Worm (Caenorhabditis elegans) whole organism, young adult: Measurements from ENCODE around the gene abts-4.

ENCODE experiments used
- B0261.1 ChIP-seq: sonication (generic microtip); optimal IDR thresholded peaks from 2 replicates; lab custom pipeline; 2016; ENCODE audit warnings: mild to moderate bottlenecking, missing genetic modification characterization, moderate library complexity, missing compliant biosample characterization
- B0336.3 ChIP-seq: fragments of 200-800 bp; sonication (Bioruptor generic); IDR thresholded peaks from 2 replicates; pipeline ENCODE4 v1.3.6; 2022; ENCODE audit warnings: missing genetic modification characterization, missing compliant biosample characterization
- C06A6.2 ChIP-seq: fragments of 200-800 bp; sonication (Bioruptor generic); conservative IDR thresholded peaks from 2 replicates; pipeline ENCODE4 v1.3.6; 2022; ENCODE audit warnings: missing genetic modification characterization, missing compliant biosample characterization
- F23B12.7 ChIP-seq: sonication (generic microtip); optimal IDR thresholded peaks from 2 replicates; lab custom pipeline; 2017; ENCODE audit warnings: missing genetic modification characterization, mild to moderate bottlenecking, missing compliant biosample characterization, antibody characterized with exemption, moderate library complexity; ENCODE audit not compliant: insufficient read depth
- F49E8.2 ChIP-seq: sonication (generic microtip); optimal IDR thresholded peaks from 3 replicates; lab custom pipeline; 2017; ENCODE audit warnings: missing genetic modification characterization, mild to moderate bottlenecking, missing compliant biosample characterization, antibody characterized with exemption, moderate library complexity; ENCODE audit not compliant: insufficient read depth
- F57C9.4 ChIP-seq: sonication (generic microtip); optimal IDR thresholded peaks from 2 replicates; lab custom pipeline; 2017; ENCODE audit warnings: mild to moderate bottlenecking, missing genetic modification characterization, missing compliant biosample characterization
- K11D2.4 ChIP-seq: fragments of 200-800 bp; sonication (Bioruptor generic); IDR thresholded peaks from 2 replicates; pipeline ENCODE4 v1.3.6; 2022; ENCODE audit warnings: missing genetic modification reagents, missing genetic modification characterization, missing compliant biosample characterization
- Y53F4B.3 ChIP-seq: fragments of 200-800 bp; sonication (Bioruptor generic); IDR thresholded peaks from 2 replicates; pipeline ENCODE4 v1.3.6; 2022; ENCODE audit warnings: missing genetic modification reagents, missing genetic modification characterization, missing compliant biosample characterization
- Y56A3A.18 ChIP-seq: fragments of 200-800 bp; sonication (Bioruptor generic); IDR thresholded peaks from 2 replicates; pipeline ENCODE4 v1.3.6; 2022; ENCODE audit warnings: missing genetic modification reagents, missing genetic modification characterization, missing compliant biosample characterization
- Y79H2A.3 ChIP-seq: fragments of 200-800 bp; sonication (Bioruptor generic); conservative IDR thresholded peaks from 2 replicates; pipeline ENCODE4 v1.3.6; 2022; ENCODE audit warnings: missing genetic modification reagents, missing genetic modification characterization, missing compliant biosample characterization
- Y95B8A.8 ChIP-seq: fragments of 200-800 bp; sonication (Bioruptor generic); IDR thresholded peaks from 2 replicates; pipeline ENCODE4 v1.3.6; 2022; ENCODE audit warnings: missing genetic modification reagents, missing genetic modification characterization, missing compliant biosample characterization
- ama-1 ChIP-seq, 3 experiments: fragments of 150-350 bp in 1 of 3; sonication (generic microtip) in 2 of 3; optimal IDR thresholded peaks; 2 replicates each; lab custom pipeline; 2014 to 2018; ENCODE audit warnings: missing biosample characterization in 2 of 3, missing genetic modification characterization in 2 of 3, missing genetic modification reagents in 2 of 3
- aptf-2 ChIP-seq: fragments of 200-800 bp; sonication (Bioruptor generic); conservative IDR thresholded peaks from 2 replicates; pipeline ENCODE4 v1.3.6; 2022; ENCODE audit warnings: missing genetic modification reagents, missing genetic modification characterization, missing compliant biosample characterization
- aptf-3 ChIP-seq: fragments of 200-800 bp; sonication (Bioruptor generic); IDR thresholded peaks from 2 replicates; pipeline ENCODE4 v1.3.6; 2022; ENCODE audit warnings: missing genetic modification characterization, missing compliant biosample characterization
- atf-7 ChIP-seq: sonication (generic microtip); optimal IDR thresholded peaks from 2 replicates; lab custom pipeline; 2017; ENCODE audit warnings: mild to moderate bottlenecking, missing genetic modification characterization, missing compliant biosample characterization
- attf-5 ChIP-seq: fragments of 200-800 bp; sonication (Bioruptor generic); optimal IDR thresholded peaks from 2 replicates; lab custom pipeline; 2018; ENCODE audit warnings: mild to moderate bottlenecking, missing genetic modification characterization, missing compliant biosample characterization
- attf-6 ChIP-seq: fragments of 200-800 bp; sonication (Bioruptor generic); IDR thresholded peaks from 2 replicates; pipeline ENCODE4 v1.3.6; 2022; ENCODE audit warnings: missing genetic modification reagents, missing genetic modification characterization, missing compliant biosample characterization
- bed-1 ChIP-seq: fragments of 200-800 bp; sonication (Bioruptor generic); IDR thresholded peaks from 2 replicates; pipeline ENCODE4 v1.3.6; 2022; ENCODE audit warnings: missing genetic modification reagents, missing genetic modification characterization, missing compliant biosample characterization
- ceh-27 ChIP-seq: fragments of 200-800 bp; sonication (Bioruptor generic); optimal IDR thresholded peaks from 2 replicates; lab custom pipeline; 2018; ENCODE audit warnings: mild to moderate bottlenecking, missing genetic modification characterization, moderate library complexity, missing compliant biosample characterization
- ceh-58 ChIP-seq: fragments of 200-800 bp; sonication (Bioruptor generic); IDR thresholded peaks from 2 replicates; pipeline ENCODE4 v1.3.6; 2022; ENCODE audit warnings: missing genetic modification characterization, missing compliant biosample characterization
- ceh-91 ChIP-seq: fragments of 200-800 bp; sonication (Bioruptor generic); IDR thresholded peaks from 2 replicates; pipeline ENCODE4 v1.3.6; 2022; ENCODE audit warnings: missing genetic modification reagents, missing genetic modification characterization, missing compliant biosample characterization
- chd-7 ChIP-seq: sonication (generic microtip); optimal IDR thresholded peaks from 2 replicates; lab custom pipeline; 2016; ENCODE audit warnings: mild to moderate bottlenecking, missing genetic modification characterization, moderate library complexity, missing compliant biosample characterization
- dox-1 ChIP-seq: fragments of 200-800 bp; sonication (Bioruptor generic); IDR thresholded peaks from 2 replicates; pipeline ENCODE4 v1.3.6; 2022; ENCODE audit warnings: missing genetic modification reagents, missing genetic modification characterization, missing compliant biosample characterization
- egrh-3 ChIP-seq: fragments of 200-800 bp; sonication (Bioruptor generic); IDR thresholded peaks from 2 replicates; pipeline ENCODE4 v1.3.6; 2022; ENCODE audit warnings: missing genetic modification reagents, missing genetic modification characterization, missing compliant biosample characterization
- him-1 ChIP-seq: sonication (generic microtip); optimal IDR thresholded peaks from 2 replicates; lab custom pipeline; 2016; ENCODE audit warnings: missing genotype, missing genetic modification reagents, missing genetic modification characterization, missing compliant biosample characterization
- hmg-1.2 ChIP-seq: fragments of 200-800 bp; sonication (Bioruptor generic); IDR thresholded peaks from 2 replicates; pipeline ENCODE4 v1.3.6; 2022; ENCODE audit warnings: missing genetic modification reagents, missing genetic modification characterization, missing compliant biosample characterization
- lag-1 ChIP-seq: fragments of 200-800 bp; sonication (Bioruptor generic); IDR thresholded peaks from 2 replicates; pipeline ENCODE4 v1.3.6; 2022; ENCODE audit warnings: missing genetic modification reagents, missing genetic modification characterization, missing compliant biosample characterization
- let-607 ChIP-seq, 2 experiments: fragments of 200-800 bp in 1 of 2; sonication (Bioruptor generic) in 1 of 2; sonication (generic microtip) in 1 of 2; optimal IDR thresholded peaks; 2 replicates each; lab custom pipeline; 2016 to 2018; ENCODE audit warnings: mild to moderate bottlenecking in 2 of 2, missing compliant biosample characterization in 2 of 2, missing genetic modification characterization in 2 of 2, moderate library complexity in 2 of 2, missing genotype in 1 of 2
- lin-40 ChIP-seq: sonication (generic microtip); optimal IDR thresholded peaks from 2 replicates; lab custom pipeline; 2016; ENCODE audit warnings: missing genetic modification characterization, mild to moderate bottlenecking, missing compliant biosample characterization, missing genotype, missing genetic modification reagents
- lir-1 ChIP-seq: fragments of 200-800 bp; sonication (Bioruptor generic); conservative IDR thresholded peaks from 2 replicates; pipeline ENCODE4 v1.3.6; 2022; ENCODE audit warnings: missing genetic modification reagents, missing genetic modification characterization, missing compliant biosample characterization
- lsl-1 ChIP-seq: fragments of 200-800 bp; sonication (Bioruptor generic); optimal IDR thresholded peaks from 2 replicates; lab custom pipeline; 2018; ENCODE audit warnings: mild to moderate bottlenecking, missing genetic modification characterization, moderate library complexity, missing compliant biosample characterization
- madf-10 ChIP-seq: sonication (generic microtip); optimal IDR thresholded peaks from 2 replicates; lab custom pipeline; 2016; ENCODE audit warnings: mild to moderate bottlenecking, missing genetic modification characterization, missing compliant biosample characterization
- mcd-1 ChIP-seq: fragments of 200-800 bp; sonication (Bioruptor generic); IDR thresholded peaks from 2 replicates; pipeline ENCODE4 v1.3.6; 2022; ENCODE audit warnings: missing genetic modification reagents, missing genetic modification characterization, missing compliant biosample characterization
- mel-28 ChIP-seq: sonication (generic microtip); optimal IDR thresholded peaks from 2 replicates; lab custom pipeline; 2016; ENCODE audit warnings: borderline replicate concordance, mild to moderate bottlenecking, missing genetic modification characterization, missing compliant biosample characterization
- mxl-1 ChIP-seq: sonication (generic microtip); optimal IDR thresholded peaks from 2 replicates; lab custom pipeline; 2016; ENCODE audit warnings: missing genetic modification characterization, missing compliant biosample characterization
- nfya-1 ChIP-seq: sonication (generic microtip); optimal IDR thresholded peaks from 2 replicates; lab custom pipeline; 2017; ENCODE audit warnings: antibody characterized with exemption, missing compliant biosample characterization, missing genetic modification characterization, borderline replicate concordance; ENCODE audit not compliant: insufficient read depth
- nhr-179 ChIP-seq: sonication (generic microtip); optimal IDR thresholded peaks from 2 replicates; lab custom pipeline; 2016; ENCODE audit warnings: mild to moderate bottlenecking, missing genetic modification characterization, missing compliant biosample characterization
- nhr-80 ChIP-seq: sonication (generic microtip); optimal IDR thresholded peaks from 2 replicates; lab custom pipeline; 2016; ENCODE audit warnings: missing genetic modification characterization, missing compliant biosample characterization
- nhr-90 ChIP-seq: sonication (generic microtip); optimal IDR thresholded peaks from 2 replicates; lab custom pipeline; 2016; ENCODE audit warnings: missing genotype, mild to moderate bottlenecking, missing genetic modification characterization, missing compliant biosample characterization
- pha-4 ChIP-seq: fragments of 150-350 bp; sonication (generic microtip); optimal IDR thresholded peaks from 2 replicates; lab custom pipeline; 2014; ENCODE audit warnings: missing biosample characterization, missing genetic modification reagents, missing genetic modification characterization
- sea-2 ChIP-seq: fragments of 200-800 bp; sonication (Bioruptor generic); IDR thresholded peaks from 2 replicates; pipeline ENCODE4 v1.3.6; 2022; ENCODE audit warnings: missing genetic modification characterization, missing compliant biosample characterization
- snpc-4 ChIP-seq, 5 experiments: fragments of 150-350 bp in 1 of 5; sonication (generic microtip) in 4 of 5; optimal IDR thresholded peaks; 2 replicates each; lab custom pipeline; 2014 to 2018; ENCODE audit warnings: missing genetic modification characterization in 5 of 5, missing biosample characterization in 3 of 5, antibody characterized with exemption in 2 of 5, mild to moderate bottlenecking in 2 of 5, missing compliant biosample characterization in 2 of 5, missing genotype in 2 of 5, moderate library complexity in 2 of 5, missing genetic modification reagents in 1 of 5
- somi-1 ChIP-seq: fragments of 200-800 bp; sonication (Bioruptor generic); optimal IDR thresholded peaks from 2 replicates; lab custom pipeline; 2018; ENCODE audit warnings: mild to moderate bottlenecking, missing genetic modification characterization, missing compliant biosample characterization
- ztf-22 ChIP-seq: fragments of 200-800 bp; sonication (Bioruptor generic); optimal IDR thresholded peaks from 2 replicates; lab custom pipeline; 2018; ENCODE audit warnings: mild to moderate bottlenecking, missing genetic modification characterization, moderate library complexity, missing compliant biosample characterization
- ztf-26 ChIP-seq: sonication (generic microtip); optimal IDR thresholded peaks from 2 replicates; lab custom pipeline; 2017; ENCODE audit warnings: missing genetic modification characterization, missing compliant biosample characterization
- ztf-28 ChIP-seq: fragments of 200-800 bp; sonication (Bioruptor generic); IDR thresholded peaks from 2 replicates; pipeline ENCODE4 v1.3.6; 2022; ENCODE audit warnings: missing genetic modification reagents, missing genetic modification characterization, missing compliant biosample characterization
- ztf-3 ChIP-seq: fragments of 200-800 bp; sonication (Bioruptor generic); optimal IDR thresholded peaks from 2 replicates; lab custom pipeline; 2018; ENCODE audit warnings: mild to moderate bottlenecking, missing genetic modification characterization, missing compliant biosample characterization

abts-4 gene

DNA sequence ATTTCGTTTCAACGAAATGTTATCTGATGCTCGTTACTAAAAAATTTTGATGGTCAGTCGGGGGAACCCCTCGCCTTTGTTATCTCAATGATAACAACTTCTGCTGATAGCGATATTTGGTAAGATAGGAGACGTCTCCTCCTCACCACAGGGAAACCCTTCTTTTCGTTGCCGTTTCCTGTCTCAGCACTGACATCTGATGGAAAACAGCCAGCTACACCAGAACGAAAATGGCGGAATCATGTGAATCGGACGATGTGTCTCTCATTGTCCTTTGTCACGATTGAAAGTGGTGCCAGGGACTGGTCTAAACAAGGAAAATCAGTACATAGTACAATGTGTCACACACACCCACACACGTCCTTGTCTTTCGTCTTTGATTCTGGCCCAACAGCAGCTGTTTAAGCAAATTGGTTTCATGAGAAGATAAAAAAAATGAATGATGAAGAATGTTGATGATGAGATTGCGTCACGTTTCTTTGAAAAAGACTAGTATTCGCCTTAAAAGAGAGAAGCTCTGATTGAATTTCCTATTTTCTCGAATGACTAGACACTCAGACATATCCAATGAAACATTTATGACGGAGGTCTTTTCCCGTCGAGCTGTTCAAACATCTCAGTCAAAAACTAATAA is 25.1 kb downstream of the abts-4 start (continued):
- TF ChIP-seq egrh-3 (GFP tag; lab: Robert Waterston, UW) (no peak), F57C9.4 (tag; lab: Kevin White, UChicago) (no peak), lin-40 (peak; percentile 63), ztf-3 (GFP tag; lab: Kevin White, UChicago) (no peak), F49E8.2 (tag; lab: Kevin White, UChicago) (no peak), chd-7 (tag; lab: Kevin White, UChicago) (peak; percentile 63), attf-6 (GFP tag; lab: Robert Waterston, UW) (no peak), K11D2.4 (GFP tag; lab: Robert Waterston, UW) (no peak), bed-1 (GFP tag; lab: Robert Waterston, UW) (no peak), Y53F4B.3 (GFP tag; lab: Robert Waterston, UW) (no peak), ztf-22 (GFP tag; lab: Kevin White, UChicago) (peak; percentile 21), lag-1 (GFP tag; lab: Robert Waterston, UW) (no peak), somi-1 (GFP tag; lab: Kevin White, UChicago) (no peak), mxl-1 (tag; lab: Kevin White, UChicago) (no peak), snpc-4 (GFP tag; optimal IDR thresholded peaks at IDR 0.05; lab: Kevin White, UChicago) (no peak), snpc-4 (tag; optimal IDR thresholded peaks at IDR 0.05; lab: Kevin White, UChicago) (no peak), dox-1 (peak; percentile 51), attf-5 (peak; percentile 11), C06A6.2 (GFP tag; lab: Robert Waterston, UW) (0 out of 2 replicates have a peak, but pooled peaks have one; percentile 21), nhr-179 (tag; lab: Kevin White, UChicago) (no peak), him-1 (tag; lab: Kevin White, UChicago) (no peak), ama-1 (optimal IDR thresholded peaks at IDR 0.05; lab: Kevin White, UChicago) (no peak), ama-1 (GFP tag; optimal IDR thresholded peaks at IDR 0.05; lab: Kevin White, UChicago) (no peak), Y56A3A.18 (GFP tag; lab: Robert Waterston, UW) (no peak), nfya-1 (tag; lab: Kevin White, UChicago) (no peak), ztf-26 (tag; lab: Kevin White, UChicago) (peak; percentile 54), sea-2 (GFP tag; lab: Robert Waterston, UW) (no peak), nhr-90 (no peak), lir-1 (GFP tag; lab: Robert Waterston, UW) (no peak), ceh-27 (GFP tag; lab: Kevin White, UChicago) (peak; percentile 61), hmg-1.2 (GFP tag; lab: Robert Waterston, UW) (0 out of 2 replicates have a peak, but pooled peaks have one; percentile 4), ztf-28 (no peak), lsl-1 (GFP tag; lab: Kevin White, UChicago) (no peak), ceh-58 (GFP tag; lab: Robert Waterston, UW) (no peak), mcd-1 (GFP tag; lab: Robert Waterston, UW) (no peak), madf-10 (tag; lab: Kevin White, UChicago) (peak; percentile 23), pha-4 (tag; lab: Kevin White, UChicago) (no peak), aptf-2 (no peak), nhr-80 (tag; lab: Kevin White, UChicago) (peak; percentile 85), aptf-3 (GFP tag; lab: Robert Waterston, UW) (no peak), atf-7 (tag; lab: Kevin White, UChicago) (peak; percentile 78), B0336.3 (GFP tag; lab: Robert Waterston, UW) (0 out of 2 replicates have a peak, but pooled peaks have one; percentile 18), let-607 (tag; optimal IDR thresholded peaks at IDR 0.05; lab: Kevin White, UChicago) (no peak), Y79H2A.3 (no peak), mel-28 (no peak), Y95B8A.8 (GFP tag; lab: Robert Waterston, UW) (no peak), ceh-91 (no peak), F23B12.7 (tag; lab: Kevin White, UChicago) (no peak), B0261.1 (no peak)
